Fruit fly (Drosophila melanogaster) whole organism, embryonic: ENCODE results near the gene smash.

Source experiments
- Abd-B ChIP-seq: fragments of 200-800 bp; sonication (Bioruptor generic); optimal IDR thresholded peaks from 2 replicates; lab custom pipeline; 2018; ENCODE audit warnings: missing biosample characterization, mild to moderate bottlenecking, missing genetic modification characterization, moderate library complexity
- BEAF-32 ChIP-seq: fragments of 200-800 bp; sonication (Bioruptor generic); optimal IDR thresholded peaks from 3 replicates; lab custom pipeline; 2017; ENCODE audit warnings: missing biosample characterization, missing genetic modification characterization, mild to moderate bottlenecking, moderate library complexity, missing genetic modification reagents
- Bgb ChIP-seq: fragments of 200-800 bp; sonication (Bioruptor generic); IDR thresholded peaks from 2 replicates; pipeline ENCODE4 v1.3.6; 2022; ENCODE audit warnings: missing biosample characterization, missing genetic modification characterization; ENCODE audit not compliant: partially characterized antibody
- CG10267 ChIP-seq: fragments of 200-800 bp; sonication (Bioruptor generic); optimal IDR thresholded peaks from 2 replicates; lab custom pipeline; 2018; ENCODE audit warnings: missing biosample characterization, mild to moderate bottlenecking, missing genetic modification characterization, moderate library complexity
- CG10654 ChIP-seq: fragments of 200-800 bp; sonication (Bioruptor generic); optimal IDR thresholded peaks from 2 replicates; lab custom pipeline; 2016; ENCODE audit warnings: missing biosample characterization, missing genetic modification characterization
- CG11456 ChIP-seq: fragments of 200-800 bp; sonication (Bioruptor generic); IDR thresholded peaks from 3 replicates; pipeline ENCODE4 v1.3.6; 2022; ENCODE audit warnings: missing biosample characterization, missing genetic modification characterization
- CG14441 ChIP-seq: fragments of 200-800 bp; sonication (Bioruptor generic); IDR thresholded peaks from 2 replicates; pipeline ENCODE4 v1.3.6; 2022; ENCODE audit warnings: missing biosample characterization, missing genetic modification characterization
- CG15514 ChIP-seq: fragments of 200-800 bp; sonication (Bioruptor generic); optimal IDR thresholded peaks from 3 replicates; lab custom pipeline; 2017; ENCODE audit warnings: missing biosample characterization, missing genetic modification characterization, mild to moderate bottlenecking, moderate library complexity, missing genetic modification reagents
- CG1602 ChIP-seq: fragments of 200-800 bp; sonication (Bioruptor generic); optimal IDR thresholded peaks from 3 replicates; lab custom pipeline; 2016; ENCODE audit warnings: missing biosample characterization, missing genetic modification characterization
- CG17612 ChIP-seq: fragments of 200-800 bp; sonication (Bioruptor generic); IDR thresholded peaks from 2 replicates; pipeline ENCODE4 v1.3.6; 2022; ENCODE audit warnings: missing biosample characterization, missing genetic modification characterization
- CG18476 ChIP-seq: fragments of 200-800 bp; sonication (Bioruptor generic); optimal IDR thresholded peaks from 2 replicates; lab custom pipeline; 2016; ENCODE audit warnings: missing biosample characterization, mild to moderate bottlenecking, missing genetic modification characterization
- CG30020 ChIP-seq: fragments of 200-800 bp; optimal IDR thresholded peaks from 2 replicates; lab custom pipeline; 2019; ENCODE audit warnings: missing biosample characterization, mild to moderate bottlenecking, missing genetic modification characterization, moderate library complexity
- CG4424 ChIP-seq: fragments of 200-800 bp; sonication (Bioruptor generic); optimal IDR thresholded peaks from 3 replicates; lab custom pipeline; 2016; ENCODE audit warnings: missing biosample characterization, missing genetic modification characterization
- CG4617 ChIP-seq: fragments of 200-800 bp; sonication (Bioruptor generic); optimal IDR thresholded peaks from 3 replicates; lab custom pipeline; 2016; ENCODE audit warnings: missing biosample characterization, missing genetic modification characterization, borderline replicate concordance
- CG8281 ChIP-seq: fragments of 200-800 bp; sonication (Bioruptor generic); optimal IDR thresholded peaks from 2 replicates; lab custom pipeline; 2018; ENCODE audit warnings: missing biosample characterization, mild to moderate bottlenecking, missing genetic modification characterization, moderate library complexity
- CG8944 ChIP-seq: fragments of 200-800 bp; sonication (Bioruptor generic); optimal IDR thresholded peaks from 3 replicates; lab custom pipeline; 2016; ENCODE audit warnings: missing biosample characterization, missing genetic modification characterization
- CG9437 ChIP-seq: fragments of 200-800 bp; sonication (Bioruptor generic); optimal IDR thresholded peaks from 2 replicates; lab custom pipeline; 2018; ENCODE audit warnings: missing biosample characterization, mild to moderate bottlenecking, missing genetic modification characterization
- Camta ChIP-seq: fragments of 200-800 bp; sonication (Bioruptor generic); optimal IDR thresholded peaks from 2 replicates; lab custom pipeline; 2016; ENCODE audit warnings: missing biosample characterization, missing genetic modification characterization
- CkIIα-i1 ChIP-seq: fragments of 200-800 bp; sonication (Bioruptor generic); IDR thresholded peaks from 2 replicates; pipeline ENCODE4 v1.3.6; 2022; ENCODE audit warnings: missing biosample characterization, missing genetic modification characterization
- Deaf1 ChIP-seq: fragments of 200-800 bp; optimal IDR thresholded peaks from 3 replicates; lab custom pipeline; 2019; ENCODE audit warnings: missing biosample characterization, mild to moderate bottlenecking, missing genetic modification characterization, moderate library complexity
- Doc3 ChIP-seq: fragments of 200-800 bp; sonication (Bioruptor generic); IDR thresholded peaks from 3 replicates; pipeline ENCODE4 v1.3.6; 2022; ENCODE audit warnings: missing biosample characterization, missing genetic modification characterization; ENCODE audit not compliant: partially characterized antibody
- E2f1 ChIP-seq: fragments of 200-800 bp; sonication (Bioruptor generic); IDR thresholded peaks from 2 replicates; pipeline ENCODE4 v1.3.6; 2022; ENCODE audit warnings: missing biosample characterization, missing genetic modification characterization
- Gug ChIP-seq: fragments of 200-800 bp; sonication (Bioruptor generic); IDR thresholded peaks from 4 replicates; pipeline ENCODE4 v1.3.6; 2022; ENCODE audit warnings: missing biosample characterization, missing genetic modification characterization
- H15 ChIP-seq: fragments of 200-800 bp; sonication (Bioruptor generic); IDR thresholded peaks from 3 replicates; pipeline ENCODE4 v1.3.6; 2022; ENCODE audit warnings: missing biosample characterization, missing genetic modification characterization
- HLH4C ChIP-seq: fragments of 200-800 bp; sonication (Bioruptor generic); IDR thresholded peaks from 3 replicates; pipeline ENCODE4 v1.3.6; 2022; ENCODE audit warnings: missing biosample characterization, missing genetic modification characterization; ENCODE audit not compliant: partially characterized antibody
- Lhr ChIP-seq: fragments of 200-800 bp; sonication (Bioruptor generic); optimal IDR thresholded peaks from 3 replicates; lab custom pipeline; 2017; ENCODE audit warnings: mild to moderate bottlenecking, missing biosample characterization, missing genetic modification reagents, missing genetic modification characterization
- MTF-1 ChIP-seq: fragments of 200-800 bp; sonication (Bioruptor generic); optimal IDR thresholded peaks from 2 replicates; lab custom pipeline; 2018; ENCODE audit warnings: missing biosample characterization, mild to moderate bottlenecking, missing genetic modification characterization, borderline replicate concordance
- Myb ChIP-seq: fragments of 200-800 bp; sonication (Bioruptor generic); optimal IDR thresholded peaks from 2 replicates; lab custom pipeline; 2016; ENCODE audit warnings: missing biosample characterization, missing genetic modification characterization
- NK7.1 ChIP-seq: fragments of 200-800 bp; sonication (Bioruptor generic); optimal IDR thresholded peaks from 3 replicates; lab custom pipeline; 2016; ENCODE audit warnings: missing biosample characterization, missing genetic modification characterization
- NfI ChIP-seq: fragments of 200-800 bp; sonication (Bioruptor generic); optimal IDR thresholded peaks from 3 replicates; lab custom pipeline; 2018; ENCODE audit warnings: missing biosample characterization, mild to moderate bottlenecking, missing genetic modification characterization, moderate library complexity
- Opbp ChIP-seq: fragments of 200-800 bp; sonication (Bioruptor generic); IDR thresholded peaks from 3 replicates; pipeline ENCODE4 v1.3.6; 2022; ENCODE audit warnings: missing biosample characterization, missing genetic modification characterization; ENCODE audit not compliant: partially characterized antibody
- Ptx1 ChIP-seq: fragments of 200-800 bp; sonication (Bioruptor generic); IDR thresholded peaks from 2 replicates; pipeline ENCODE4 v1.3.6; 2022; ENCODE audit warnings: missing biosample characterization, missing genetic modification characterization
- Xbp1 ChIP-seq: fragments of 200-800 bp; sonication (Bioruptor generic); optimal IDR thresholded peaks from 3 replicates; lab custom pipeline; 2016; ENCODE audit warnings: missing biosample characterization, mild to moderate bottlenecking, missing genetic modification characterization
- abd-A ChIP-seq: fragments of 200-800 bp; sonication (Bioruptor generic); optimal IDR thresholded peaks from 3 replicates; lab custom pipeline; 2019; ENCODE audit warnings: missing biosample characterization, mild to moderate bottlenecking, missing genetic modification characterization, moderate library complexity
- ac ChIP-seq: fragments of 200-800 bp; sonication (Bioruptor generic); optimal IDR thresholded peaks from 3 replicates; lab custom pipeline; 2017; ENCODE audit warnings: missing biosample characterization, mild to moderate bottlenecking, missing genetic modification characterization
- aop ChIP-seq: fragments of 200-800 bp; sonication (Bioruptor generic); IDR thresholded peaks from 2 replicates; pipeline ENCODE4 v1.3.6; 2022; ENCODE audit warnings: missing biosample characterization, missing genetic modification characterization
- br ChIP-seq: fragments of >200 bp; optimal IDR thresholded peaks from 2 replicates; lab custom pipeline; 2017
- btn ChIP-seq: fragments of 200-800 bp; sonication (Bioruptor generic); optimal IDR thresholded peaks from 2 replicates; lab custom pipeline; 2016; ENCODE audit warnings: missing biosample characterization, missing genetic modification characterization
- crp ChIP-seq, 2 experiments: fragments of 200-800 bp; sonication (Bioruptor generic); optimal IDR thresholded peaks; 2 replicates in 1 of 2; 3 replicates in 1 of 2; lab custom pipeline; 2017; ENCODE audit warnings: missing biosample characterization in 2 of 2, missing genetic modification characterization in 2 of 2, mild to moderate bottlenecking in 1 of 2, moderate library complexity in 1 of 2
- gfzf ChIP-seq: fragments of 200-800 bp; sonication (Bioruptor generic); optimal IDR thresholded peaks from 2 replicates; lab custom pipeline; 2016; ENCODE audit warnings: missing biosample characterization, mild to moderate bottlenecking, missing genetic modification characterization, moderate library complexity
- ind ChIP-seq: fragments of 200-800 bp; sonication (Bioruptor generic); optimal IDR thresholded peaks from 3 replicates; lab custom pipeline; 2016; ENCODE audit warnings: missing biosample characterization, missing genetic modification characterization
- lola ChIP-seq, 3 experiments: fragments of >200 bp in 2 of 3; fragments of 200-800 bp in 1 of 3; sonication (Bioruptor generic) in 1 of 3; optimal IDR thresholded peaks; 2 replicates each; lab custom pipeline; 2017 to 2019; ENCODE audit warnings: missing biosample characterization in 3 of 3, missing genetic modification characterization in 3 of 3, mild to moderate bottlenecking in 1 of 3, moderate library complexity in 1 of 3
- nmo ChIP-seq: fragments of 200-800 bp; sonication (Bioruptor generic); optimal IDR thresholded peaks from 2 replicates; lab custom pipeline; 2018; ENCODE audit warnings: missing biosample characterization, mild to moderate bottlenecking, missing genetic modification characterization, moderate library complexity
- p53 ChIP-seq: fragments of 200-800 bp; sonication (Bioruptor generic); optimal IDR thresholded peaks from 2 replicates; lab custom pipeline; 2016; ENCODE audit warnings: missing biosample characterization, missing genetic modification characterization
- phol ChIP-seq: fragments of 200-800 bp; sonication (Bioruptor generic); optimal IDR thresholded peaks from 3 replicates; lab custom pipeline; 2018; ENCODE audit warnings: missing biosample characterization, mild to moderate bottlenecking, missing genetic modification characterization, moderate library complexity
- rib ChIP-seq: fragments of 200-800 bp; sonication (Bioruptor generic); IDR thresholded peaks from 2 replicates; pipeline ENCODE4 v1.3.6; 2022; ENCODE audit warnings: missing biosample characterization, missing genetic modification characterization
- shn ChIP-seq: fragments of 200-800 bp; sonication (Bioruptor generic); optimal IDR thresholded peaks from 3 replicates; lab custom pipeline; 2016; ENCODE audit warnings: missing biosample characterization, missing genetic modification characterization
- trh ChIP-seq: fragments of 200-800 bp; sonication (Bioruptor generic); optimal IDR thresholded peaks from 2 replicates; lab custom pipeline; 2016; ENCODE audit warnings: missing biosample characterization, missing genetic modification characterization
- vfl ChIP-seq: fragments of 200-800 bp; sonication (Bioruptor generic); optimal IDR thresholded peaks from 2 replicates; lab custom pipeline; 2016; ENCODE audit warnings: missing biosample characterization, missing genetic modification characterization

smash gene

dm6 chr3R:4748888-4749717 is 89.7 kb downstream of the smash start, which contains the start of gene tacc (continued):
- TF ChIP-seq Bgb (peak; percentile 56; the same call in 1 of the 2 replicates), CkIIα-i1 (GFP tag; lab: Robert Waterston, UW) (no peak), lola (GFP tag; optimal IDR thresholded peaks at IDR 0.05; lab: Kevin White, UChicago) (no peak), CG14441 (GFP tag; lab: Robert Waterston, UW) (no peak), CG10654 (GFP tag; lab: Kevin White, UChicago) (no peak), CG4424 (GFP tag; lab: Kevin White, UChicago) (no peak), Deaf1 (tag; lab: Kevin White, UChicago) (no peak), Doc3 (no peak), CG18476 (GFP tag; lab: Kevin White, UChicago) (no peak), CG8281 (tag; lab: Kevin White, UChicago) (peak; percentile 99), Myb (GFP tag; lab: Kevin White, UChicago) (peak; percentile 23), shn (GFP tag; lab: Kevin White, UChicago) (no peak), MTF-1 (GFP tag; lab: Kevin White, UChicago) (no peak), HLH4C (GFP tag; lab: Robert Waterston, UW) (no peak), gfzf (GFP tag; lab: Kevin White, UChicago) (peak; percentile 80), crp (GFP tag; optimal IDR thresholded peaks at IDR 0.05; lab: Kevin White, UChicago) (no peak), Ptx1 (no peak), CG8944 (GFP tag; lab: Kevin White, UChicago) (no peak), phol (tag; lab: Kevin White, UChicago) (peak; percentile 10), CG4617 (GFP tag; lab: Kevin White, UChicago) (no peak), abd-A (peak; percentile 45), CG1602 (GFP tag; lab: Kevin White, UChicago) (no peak), Xbp1 (GFP tag; lab: Kevin White, UChicago) (no peak), ac (GFP tag; lab: Kevin White, UChicago) (no peak), CG9437 (GFP tag; lab: Kevin White, UChicago) (no peak), br (lab: Kevin White, UChicago) (no peak), Gug (no peak), E2f1 (GFP tag; lab: Robert Waterston, UW) (no peak), Abd-B (GFP tag; lab: Kevin White, UChicago) (no peak), NfI (GFP tag; lab: Kevin White, UChicago) (no peak), CG11456 (GFP tag; lab: Robert Waterston, UW) (no peak), nmo (GFP tag; lab: Kevin White, UChicago) (peak; percentile 12), Camta (GFP tag; lab: Kevin White, UChicago) (no peak), CG10267 (tag; lab: Kevin White, UChicago) (peak; percentile 47), rib (GFP tag; lab: Robert Waterston, UW) (no peak), CG17612 (GFP tag; lab: Robert Waterston, UW) (no peak), btn (no peak), trh (GFP tag; lab: Kevin White, UChicago) (no peak), aop (no peak), BEAF-32 (GFP tag; lab: Kevin White, UChicago) (peak; percentile 37), vfl (no peak), H15 (GFP tag; lab: Robert Waterston, UW) (no peak), Lhr (GFP tag; lab: Kevin White, UChicago) (peak; percentile 35), CG30020 (tag; lab: Kevin White, UChicago) (peak; percentile 15), NK7.1 (GFP tag; lab: Kevin White, UChicago) (no peak), CG15514 (no peak), Opbp (0 out of 3 replicates have a peak, but pooled peaks have one; percentile 23), p53 (GFP tag; lab: Kevin White, UChicago) (no peak), ind (GFP tag; lab: Kevin White, UChicago) (no peak)
